Worm (Caenorhabditis elegans): ENCODE results near the gene F42H10.6.

The F42H10.6 gene

ce11 chrIII:8509218-8509617, 29.0 kb upstream of the F42H10.6 start:
- no peak for TF ChIP-seq nhr-76 (tag; optimal IDR thresholded peaks at IDR 0.05)
- TF ChIP-seq elt-1 (tag; optimal IDR thresholded peaks at IDR 0.05): no peak
- TF ChIP-seq ama-1 (optimal IDR thresholded peaks at IDR 0.05): no peak
- TF ChIP-seq nhr-25 (tag; optimal IDR thresholded peaks at IDR 0.05): no peak
- TF ChIP-seq hmg-11 (tag; optimal IDR thresholded peaks at IDR 0.05): no peak
- TF ChIP-seq nhr-237 (tag; optimal IDR thresholded peaks at IDR 0.05): no peak
- TF ChIP-seq skn-1 (tag; optimal IDR thresholded peaks at IDR 0.05): no peak
- TF ChIP-seq nhr-67 (tag; optimal IDR thresholded peaks at IDR 0.05): no peak
- no peak for TF ChIP-seq egl-27 (tag; optimal IDR thresholded peaks at IDR 0.05)
- no peak for TF ChIP-seq ceh-16 (tag; optimal IDR thresholded peaks at IDR 0.05)
- no peak for TF ChIP-seq unc-39 (tag; optimal IDR thresholded peaks at IDR 0.05)
- no peak for TF ChIP-seq nhr-12 (tag; optimal IDR thresholded peaks at IDR 0.05)
- no peak for TF ChIP-seq nhr-43 (tag; optimal IDR thresholded peaks at IDR 0.05; ENCODE audit: poor library complexity, severe bottlenecking)

ce11 chrIII:8506348-8506747, 26.1 kb upstream of the F42H10.6 start:
- no peak for TF ChIP-seq jun-1 (tag; optimal IDR thresholded peaks at IDR 0.05)
- TF ChIP-seq ztf-11 (tag; optimal IDR thresholded peaks at IDR 0.05): no peak
- no peak for TF ChIP-seq nhr-23 (tag; optimal IDR thresholded peaks at IDR 0.05)
- TF ChIP-seq snpc-4 (tag; optimal IDR thresholded peaks at IDR 0.05): no peak
- TF ChIP-seq zag-1 (tag; optimal IDR thresholded peaks at IDR 0.05): no peak
- TF ChIP-seq pha-4 (tag; optimal IDR thresholded peaks at IDR 0.05): peak; percentile 25
- TF ChIP-seq unc-62 (GFP tag; optimal IDR thresholded peaks at IDR 0.05): no peak

DNA sequence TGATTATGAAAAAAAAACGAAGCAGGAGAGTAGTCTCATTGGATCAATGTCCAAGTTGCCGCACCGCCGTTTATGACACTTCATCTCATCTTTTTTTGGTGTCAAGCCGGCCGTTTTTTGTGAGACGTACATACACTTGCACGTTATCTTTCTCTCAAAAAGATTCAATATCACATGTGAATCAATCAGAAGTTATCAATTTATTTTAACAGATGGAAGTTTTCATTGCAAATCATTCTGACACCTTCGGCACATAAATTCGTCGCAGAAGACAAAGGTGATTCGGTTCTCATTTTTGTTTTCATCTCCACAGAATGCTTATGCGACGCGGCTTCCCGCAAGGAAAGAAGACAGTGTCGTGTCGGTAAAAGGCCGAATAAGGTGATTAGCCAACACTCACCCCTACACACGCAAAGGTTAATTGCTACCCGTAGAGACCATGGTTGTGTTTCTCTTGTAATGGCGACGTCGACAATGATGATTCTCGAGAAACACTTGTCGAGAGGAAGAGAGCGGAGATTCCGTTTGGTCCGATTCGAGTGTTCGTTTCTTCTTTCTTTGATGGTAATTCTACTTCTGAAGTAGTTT, 24.0 kb upstream of the F42H10.6 start:
- TF ChIP-seq nhr-25 (tag; optimal IDR thresholded peaks at IDR 0.05) (peak; percentile 52), nhr-23 (tag; optimal IDR thresholded peaks at IDR 0.05) (peak; percentile 19), aly-2 (tag; optimal IDR thresholded peaks at IDR 0.05) (no peak)

DNA sequence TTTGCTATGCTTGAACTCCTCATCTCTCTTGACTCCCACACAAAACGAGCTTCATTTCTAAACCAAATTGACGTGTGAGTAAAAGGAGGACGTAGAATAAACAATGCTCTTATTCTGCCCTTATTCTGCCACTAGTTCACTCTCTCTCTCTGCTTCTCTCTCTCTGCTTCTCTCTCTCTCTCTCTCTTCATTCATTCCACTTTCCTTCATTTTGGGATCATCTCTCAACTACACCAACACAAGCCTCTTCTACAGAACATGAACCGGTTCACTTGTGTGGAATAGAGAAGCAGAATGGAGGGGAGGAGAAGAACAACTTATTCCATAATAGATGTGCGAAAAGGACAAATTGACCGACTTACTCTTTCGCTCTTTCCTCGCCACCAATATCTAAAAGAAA, 23.1 kb upstream of the F42H10.6 start:
- TF ChIP-seq nfya-1 (tag; optimal IDR thresholded peaks at IDR 0.05; ENCODE audit: insufficient read depth) (peak; percentile 20), elt-1 (tag; optimal IDR thresholded peaks at IDR 0.05) (no peak), nhr-76 (tag; optimal IDR thresholded peaks at IDR 0.05) (no peak), tbx-2 (tag; optimal IDR thresholded peaks at IDR 0.05) (no peak), nhr-25 (tag; optimal IDR thresholded peaks at IDR 0.05) (peak; percentile 39), fos-1 (tag; optimal IDR thresholded peaks at IDR 0.05) (no peak), nhr-43 (tag; optimal IDR thresholded peaks at IDR 0.05; ENCODE audit: poor library complexity, severe bottlenecking) (peak; percentile 38), nhr-23 (tag; optimal IDR thresholded peaks at IDR 0.05) (peak; percentile 76), nhr-12 (tag; optimal IDR thresholded peaks at IDR 0.05) (no peak)

DNA sequence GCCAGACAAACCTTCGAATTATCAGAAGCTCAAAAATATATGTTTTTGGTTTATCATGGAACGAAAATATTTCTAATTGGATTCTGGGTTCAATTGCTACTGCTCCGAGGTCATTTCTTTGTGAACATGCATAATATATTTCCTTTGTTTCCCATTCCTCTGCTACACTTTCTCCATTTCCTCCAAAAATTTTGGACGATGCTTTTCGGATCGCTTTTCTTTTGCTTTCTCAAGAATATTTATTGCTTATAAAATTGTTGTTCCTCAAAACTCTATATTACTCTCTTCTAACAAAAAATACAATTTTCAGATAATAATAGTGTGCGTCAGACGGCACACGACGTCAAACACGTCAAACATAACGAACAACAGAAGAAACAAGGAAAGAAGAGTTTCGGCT, 14.5 kb upstream of the F42H10.6 start, which contains the start of gene pac-1:
pac-1 (plus strand) TSS at position 301 of the 400 bp plus-strand sequence.
- TF ChIP-seq ZK546.5 (tag; optimal IDR thresholded peaks at IDR 0.05) (no peak), sea-2 (GFP tag; optimal IDR thresholded peaks at IDR 0.05) (no peak), lsy-12 (tag; optimal IDR thresholded peaks at IDR 0.05) (no peak), ceh-16 (tag; optimal IDR thresholded peaks at IDR 0.05) (no peak)

ce11 chrIII:8491945-8492344, 11.7 kb upstream of the F42H10.6 start:
- TF ChIP-seq pha-4 (tag; optimal IDR thresholded peaks at IDR 0.05) (no peak), ceh-16 (tag; optimal IDR thresholded peaks at IDR 0.05) (no peak)

DNA sequence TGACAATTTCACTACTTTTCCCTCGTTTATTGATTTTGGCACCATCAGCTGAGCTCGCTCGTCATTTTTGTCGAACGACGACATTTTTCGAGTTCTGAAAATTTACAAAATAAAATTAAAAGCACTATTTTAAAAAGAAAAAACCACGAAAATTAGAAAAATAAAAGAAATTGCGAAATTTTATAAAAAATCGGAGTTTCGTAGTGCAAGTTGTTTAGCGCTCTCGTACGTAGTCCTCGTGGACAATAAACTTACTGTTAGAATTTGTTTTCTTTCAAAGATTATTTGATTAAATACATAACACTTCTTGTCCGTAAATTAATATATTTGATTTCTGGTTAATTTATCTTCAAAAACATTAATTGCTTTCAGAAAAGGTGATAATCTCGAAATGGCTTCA, 10.0 kb upstream of the F42H10.6 start, which contains the start of the genes ess-2 and F42H10.2:
ess-2 (minus strand) TSS at position 99 of the 400 bp plus-strand sequence.
F42H10.2 (plus strand) TSS at position 367 of the 400 bp plus-strand sequence.
- no peak for TF ChIP-seq ceh-82 (tag; optimal IDR thresholded peaks at IDR 0.05)
- TF ChIP-seq hmg-11 (tag; optimal IDR thresholded peaks at IDR 0.05): peak; percentile 23
- TF ChIP-seq lin-15B (tag; optimal IDR thresholded peaks at IDR 0.05): peak; percentile 87
- peak; percentile 67 for TF ChIP-seq nfya-1 (tag; optimal IDR thresholded peaks at IDR 0.05; ENCODE audit: insufficient read depth)
- TF ChIP-seq pha-4 (tag; optimal IDR thresholded peaks at IDR 0.05): peak; percentile 76
- TF ChIP-seq zag-1 (tag; optimal IDR thresholded peaks at IDR 0.05): no peak
- peak; percentile 1 for TF ChIP-seq snpc-4 (tag; optimal IDR thresholded peaks at IDR 0.05)
- peak; percentile 15 for TF ChIP-seq nhr-25 (tag; optimal IDR thresholded peaks at IDR 0.05)
- peak; percentile 50 for TF ChIP-seq nhr-23 (tag; optimal IDR thresholded peaks at IDR 0.05)
- TF ChIP-seq nhr-67 (tag; optimal IDR thresholded peaks at IDR 0.05): no peak
- TF ChIP-seq nhr-43 (tag; optimal IDR thresholded peaks at IDR 0.05; ENCODE audit: poor library complexity, severe bottlenecking): no peak
- no peak for TF ChIP-seq skn-1 (tag; optimal IDR thresholded peaks at IDR 0.05)
- TF ChIP-seq ZK546.5 (tag; optimal IDR thresholded peaks at IDR 0.05): no peak
- TF ChIP-seq elt-3 (tag; optimal IDR thresholded peaks at IDR 0.05): no peak
- TF ChIP-seq jun-1 (tag; optimal IDR thresholded peaks at IDR 0.05): no peak
